Worm (Caenorhabditis elegans) whole organism, midembryonic: ENCODE results near the gene T19C4.24.

Experiments used
- T22C8.4 ChIP-seq: fragments of 200-800 bp; sonication (Bioruptor generic); IDR thresholded peaks from 2 replicates; pipeline ENCODE4 v1.3.6; 2022; ENCODE audit warnings: missing genetic modification characterization, missing compliant biosample characterization
- cog-1 ChIP-seq: sonication (generic microtip); optimal IDR thresholded peaks from 2 replicates; lab custom pipeline; 2016; ENCODE audit warnings: missing genetic modification characterization, missing compliant biosample characterization
- flt-1 ChIP-seq: fragments of 200-800 bp; sonication (Bioruptor generic); IDR thresholded peaks from 2 replicates; pipeline ENCODE4 v1.3.6; 2022; ENCODE audit warnings: missing genetic modification characterization, missing compliant biosample characterization
- klf-2 ChIP-seq: fragments of 200-800 bp; sonication (Bioruptor generic); conservative IDR thresholded peaks from 2 replicates; pipeline ENCODE4 v1.3.6; 2022; ENCODE audit warnings: missing genetic modification reagents, missing genetic modification characterization, missing compliant biosample characterization
- med-1 ChIP-seq: sonication (generic microtip); optimal IDR thresholded peaks from 2 replicates; lab custom pipeline; 2017; ENCODE audit warnings: missing genetic modification characterization, mild to moderate bottlenecking, missing compliant biosample characterization, antibody characterized with exemption, missing genetic modification reagents; ENCODE audit not compliant: insufficient read depth
- ref-1 ChIP-seq: fragments of 200-800 bp; sonication (Bioruptor generic); conservative IDR thresholded peaks from 2 replicates; pipeline ENCODE4 v1.3.6; 2022; ENCODE audit warnings: missing genetic modification reagents, missing genetic modification characterization, missing compliant biosample characterization
- tab-1 ChIP-seq: fragments of 200-800 bp; sonication (Bioruptor generic); IDR thresholded peaks from 2 replicates; pipeline ENCODE4 v1.3.6; 2022; ENCODE audit warnings: missing genetic modification characterization, missing compliant biosample characterization
- ztf-23 ChIP-seq: fragments of 200-800 bp; sonication (Bioruptor generic); IDR thresholded peaks from 2 replicates; pipeline ENCODE4 v1.3.6; 2022; ENCODE audit warnings: missing genetic modification reagents, missing genetic modification characterization, missing compliant biosample characterization
- ztf-29 ChIP-seq: fragments of 200-800 bp; sonication (Bioruptor generic); IDR thresholded peaks from 2 replicates; pipeline ENCODE4 v1.3.6; 2022; ENCODE audit warnings: missing genetic modification reagents, missing genetic modification characterization, missing compliant biosample characterization

The T19C4.24 gene

ce11 chrV:11146958-11147779 is at the start of gene T19C4.24, which contains the start of gene nlp-33:
Gene T19C4.24, minus strand, starts transcription at chrV:11147008.
Gene nlp-33, plus strand, starts transcription at chrV:11147346.
- TF ChIP-seq klf-2 = no peak
- TF ChIP-seq T22C8.4 (GFP tag; lab: Robert Waterston, UW) = no peak
- no peak for TF ChIP-seq cog-1 (tag; lab: Kevin White, UChicago)
- TF ChIP-seq ztf-29 (GFP tag; lab: Robert Waterston, UW) = no peak
- TF ChIP-seq ref-1 (GFP tag; lab: Robert Waterston, UW) = no peak
- TF ChIP-seq ztf-23 (GFP tag; lab: Robert Waterston, UW) = no peak
- no peak for TF ChIP-seq tab-1
- TF ChIP-seq med-1 (GFP tag; lab: Kevin White, UChicago) = no peak
- TF ChIP-seq flt-1 (GFP tag; lab: Robert Waterston, UW) = no peak

DNA sequence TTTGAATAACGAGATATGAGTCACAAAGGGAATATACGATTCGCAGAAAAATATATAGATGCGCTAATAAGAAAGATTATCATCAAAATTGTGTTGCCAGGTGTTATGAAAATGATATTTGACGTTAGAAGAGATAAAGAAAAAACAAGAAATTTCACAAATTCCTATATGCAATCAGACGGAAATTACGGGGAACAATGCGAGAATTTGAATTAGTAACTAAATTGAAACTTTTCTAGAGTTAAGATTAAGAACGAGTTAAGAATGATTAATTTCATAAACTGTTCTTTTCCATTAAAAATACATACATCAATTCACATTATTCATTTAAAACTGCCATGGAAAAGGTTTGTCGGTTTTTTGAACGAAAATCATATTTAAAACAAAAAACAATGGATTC is 49.3 kb upstream of the T19C4.24 start, which contains the start of gene clc-6:
TSS of gene clc-6 (minus strand) at position 101 of the 400 bp plus-strand sequence.
- TF ChIP-seq klf-2 (no peak), ref-1 (GFP tag; lab: Robert Waterston, UW) (no peak), tab-1 (no peak), T22C8.4 (GFP tag; lab: Robert Waterston, UW) (no peak), flt-1 (GFP tag; lab: Robert Waterston, UW) (no peak)

ce11 chrV:11190983-11191382 is 44.2 kb upstream of the T19C4.24 start, which contains the start of gene lgc-49:
Gene lgc-49, plus strand, starts transcription at chrV:11191283.
- TF ChIP-seq T22C8.4 (GFP tag; lab: Robert Waterston, UW) = no peak
- no peak for TF ChIP-seq tab-1
- no peak for TF ChIP-seq ztf-29 (GFP tag; lab: Robert Waterston, UW)
- no peak for TF ChIP-seq flt-1 (GFP tag; lab: Robert Waterston, UW)
- TF ChIP-seq ref-1 (GFP tag; lab: Robert Waterston, UW) = no peak
- TF ChIP-seq med-1 (GFP tag; lab: Kevin White, UChicago) = no peak
- TF ChIP-seq klf-2 = no peak

ce11 chrV:11182925-11183324 is 36.1 kb upstream of the T19C4.24 start, which contains the start of gene cnc-10:
Gene cnc-10, plus strand, starts transcription at chrV:11183225.
- TF ChIP-seq cog-1 (tag; lab: Kevin White, UChicago) (no peak), T22C8.4 (GFP tag; lab: Robert Waterston, UW) (no peak), flt-1 (GFP tag; lab: Robert Waterston, UW) (no peak), klf-2 (no peak), ztf-29 (GFP tag; lab: Robert Waterston, UW) (no peak), tab-1 (no peak), ztf-23 (GFP tag; lab: Robert Waterston, UW) (no peak), ref-1 (GFP tag; lab: Robert Waterston, UW) (no peak), med-1 (GFP tag; lab: Kevin White, UChicago) (no peak)

ce11 chrV:11180951-11181350 is 34.1 kb upstream of the T19C4.24 start:
- TF ChIP-seq klf-2 (no peak), cog-1 (tag; lab: Kevin White, UChicago) (no peak), flt-1 (GFP tag; lab: Robert Waterston, UW) (no peak), med-1 (GFP tag; lab: Kevin White, UChicago) (no peak), ztf-23 (GFP tag; lab: Robert Waterston, UW) (no peak), T22C8.4 (GFP tag; lab: Robert Waterston, UW) (no peak), ref-1 (GFP tag; lab: Robert Waterston, UW) (no peak), tab-1 (no peak), ztf-29 (GFP tag; lab: Robert Waterston, UW) (no peak)

DNA sequence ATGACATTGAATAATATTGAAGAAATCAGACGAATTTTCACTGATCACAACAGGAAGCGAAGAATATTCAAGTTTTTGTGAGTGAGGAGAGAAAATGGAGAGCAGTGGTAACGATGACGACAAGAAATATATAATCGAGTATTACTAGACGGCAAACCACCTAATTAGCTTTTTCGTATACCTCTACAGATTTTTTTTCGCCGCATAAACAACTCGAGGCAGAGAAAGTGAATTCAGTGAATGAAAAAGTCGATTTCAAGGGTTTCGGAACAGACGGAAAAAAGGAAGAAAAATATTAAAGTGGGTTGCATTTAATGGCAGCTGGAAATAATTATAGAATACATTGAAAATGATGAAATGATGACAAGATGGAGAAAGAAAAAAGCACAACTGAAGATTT is 30.8 kb upstream of the T19C4.24 start, which contains the start of gene gpa-1:
TSS of gene gpa-1 (minus strand) at position 101 of the 400 bp plus-strand sequence.
- no peak for TF ChIP-seq flt-1 (GFP tag; lab: Robert Waterston, UW)
- no peak for TF ChIP-seq ref-1 (GFP tag; lab: Robert Waterston, UW)
- TF ChIP-seq ztf-23 (GFP tag; lab: Robert Waterston, UW) = no peak
- TF ChIP-seq ztf-29 (GFP tag; lab: Robert Waterston, UW) = no peak
- TF ChIP-seq cog-1 (tag; lab: Kevin White, UChicago) = no peak
- no peak for TF ChIP-seq med-1 (GFP tag; lab: Kevin White, UChicago)
- no peak for TF ChIP-seq klf-2
- no peak for TF ChIP-seq tab-1
- TF ChIP-seq T22C8.4 (GFP tag; lab: Robert Waterston, UW) = no peak

DNA sequence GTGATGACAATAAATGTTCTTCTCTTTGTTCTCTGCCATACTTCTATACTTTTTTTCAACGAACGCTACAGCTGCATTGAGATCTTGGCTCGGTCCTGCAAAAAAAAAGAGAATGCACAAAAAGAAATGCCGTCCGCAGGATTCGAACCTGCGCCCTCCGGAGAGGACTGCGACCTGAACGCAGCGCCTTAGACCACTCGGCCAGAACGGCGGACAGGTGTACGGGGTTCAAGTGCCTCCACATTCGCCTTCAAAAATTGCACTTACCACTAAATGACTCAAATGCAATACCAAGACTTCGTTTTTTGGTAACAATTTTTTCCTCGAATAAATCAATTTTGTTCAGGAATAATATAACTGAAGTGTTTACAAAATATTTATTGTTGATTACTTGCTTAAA is 27.9 kb upstream of the T19C4.24 start:
- no peak for TF ChIP-seq flt-1 (GFP tag; lab: Robert Waterston, UW)
- TF ChIP-seq tab-1 = no peak
- TF ChIP-seq ref-1 (GFP tag; lab: Robert Waterston, UW) = no peak
- TF ChIP-seq ztf-23 (GFP tag; lab: Robert Waterston, UW) = no peak
- TF ChIP-seq T22C8.4 (GFP tag; lab: Robert Waterston, UW) = no peak
- no peak for TF ChIP-seq klf-2
- TF ChIP-seq ztf-29 (GFP tag; lab: Robert Waterston, UW) = no peak
- TF ChIP-seq med-1 (GFP tag; lab: Kevin White, UChicago) = no peak
- TF ChIP-seq cog-1 (tag; lab: Kevin White, UChicago) = no peak

DNA sequence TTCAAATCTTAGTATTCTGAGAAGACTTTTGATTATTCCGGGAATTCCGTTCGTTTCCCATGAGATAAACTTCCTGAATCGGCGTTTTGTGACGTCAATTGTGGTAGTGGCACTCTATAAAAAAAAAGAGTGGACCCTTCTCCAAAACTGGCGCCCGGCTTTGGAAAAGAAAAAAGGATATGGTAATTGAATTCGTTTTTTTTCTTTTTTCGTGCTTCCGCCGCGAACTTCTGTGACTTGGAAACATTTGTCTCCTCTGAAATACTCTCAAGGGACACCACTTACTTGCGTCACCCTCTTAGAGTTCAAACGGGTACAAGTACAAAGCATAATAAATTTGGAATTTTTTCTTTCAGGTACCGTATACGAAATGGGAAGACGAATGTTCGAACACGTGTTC is 25.9 kb upstream of the T19C4.24 start:
- TF ChIP-seq tab-1 (no peak), T22C8.4 (GFP tag; lab: Robert Waterston, UW) (no peak), flt-1 (GFP tag; lab: Robert Waterston, UW) (no peak), ztf-29 (GFP tag; lab: Robert Waterston, UW) (no peak), cog-1 (tag; lab: Kevin White, UChicago) (no peak), med-1 (GFP tag; lab: Kevin White, UChicago) (no peak), ref-1 (GFP tag; lab: Robert Waterston, UW) (no peak), ztf-23 (GFP tag; lab: Robert Waterston, UW) (no peak), klf-2 (no peak)

DNA sequence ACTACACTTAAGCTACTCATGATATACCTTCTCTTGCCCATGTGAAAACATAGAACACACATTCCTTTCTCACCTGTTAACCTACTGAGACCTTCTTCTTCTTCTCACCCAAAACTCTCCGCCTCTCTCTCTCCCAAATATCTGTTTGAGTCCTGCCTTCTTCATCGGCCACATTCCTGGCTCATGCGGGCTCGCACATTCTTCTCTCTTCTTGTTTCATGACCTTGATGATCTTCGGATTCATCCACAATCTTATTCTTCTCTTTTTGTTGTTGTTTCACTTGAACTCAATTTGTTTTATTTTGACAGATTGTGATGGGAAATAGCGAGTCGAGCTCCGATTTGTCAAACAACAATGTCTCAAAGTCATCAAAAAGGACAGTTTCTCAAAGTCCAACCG is 25.1 kb upstream of the T19C4.24 start, which contains the start of gene T19C4.5:
TSS of gene T19C4.5 (plus strand) at position 308 of the 400 bp plus-strand sequence.
- TF ChIP-seq ref-1 (GFP tag; lab: Robert Waterston, UW) (no peak), med-1 (GFP tag; lab: Kevin White, UChicago) (no peak), klf-2 (no peak), tab-1 (no peak), T22C8.4 (GFP tag; lab: Robert Waterston, UW) (no peak), flt-1 (GFP tag; lab: Robert Waterston, UW) (no peak), ztf-29 (GFP tag; lab: Robert Waterston, UW) (no peak), ztf-23 (GFP tag; lab: Robert Waterston, UW) (no peak), cog-1 (tag; lab: Kevin White, UChicago) (no peak)
